Worm (Caenorhabditis elegans) whole organism, L4 larva: ENCODE data around the gene smg-7.
A peak's percentile ranks its signal among the peaks of the same experiment; 100 is the strongest.

Experiments
- F10B5.3 ChIP-seq: sonication (generic microtip); optimal IDR thresholded peaks from 2 replicates; lab custom pipeline; 2016; ENCODE audit warnings: mild to moderate bottlenecking, missing genetic modification characterization, missing compliant biosample characterization
- ZK546.5 ChIP-seq, 2 experiments: sonication (generic microtip); optimal IDR thresholded peaks; 2 replicates each; lab custom pipeline; 2017; ENCODE audit warnings: missing biosample characterization in 2 of 2, missing genetic modification characterization in 2 of 2
- ama-1 ChIP-seq: fragments of 150-350 bp; optimal IDR thresholded peaks from 2 replicates; lab custom pipeline; 2014; ENCODE audit warnings: inconsistent platforms, mixed read lengths
- ceh-20 ChIP-seq: fragments of 200-800 bp; sonication (Bioruptor generic); IDR thresholded peaks from 2 replicates; pipeline ENCODE4 v1.3.6; 2022; ENCODE audit warnings: missing genetic modification reagents, missing genetic modification characterization, missing compliant biosample characterization
- ceh-28 ChIP-seq: fragments of 150-350 bp; optimal IDR thresholded peaks from 2 replicates; lab custom pipeline; 2014; ENCODE audit warnings: missing biosample characterization, missing genetic modification reagents, missing genetic modification characterization
- hlh-30 ChIP-seq: sonication (generic microtip); optimal IDR thresholded peaks from 2 replicates; lab custom pipeline; 2017; ENCODE audit warnings: antibody characterized with exemption, mild to moderate bottlenecking, missing genetic modification characterization, missing compliant biosample characterization; ENCODE audit not compliant: insufficient read depth
- lin-15B ChIP-seq: fragments of 150-350 bp; sonication (generic microtip); optimal IDR thresholded peaks from 3 replicates; lab custom pipeline; 2014; ENCODE audit warnings: missing biosample characterization, missing genetic modification characterization
- lir-3 ChIP-seq: sonication (generic microtip); optimal IDR thresholded peaks from 2 replicates; lab custom pipeline; 2016; ENCODE audit warnings: mild to moderate bottlenecking, missing genetic modification characterization, missing compliant biosample characterization
- nhr-237 ChIP-seq: sonication (generic microtip); optimal IDR thresholded peaks from 2 replicates; lab custom pipeline; 2017; ENCODE audit warnings: missing biosample characterization, missing genetic modification characterization
- nhr-25 ChIP-seq: sonication (generic microtip); optimal IDR thresholded peaks from 2 replicates; lab custom pipeline; 2017; ENCODE audit warnings: missing genetic modification characterization, mild to moderate bottlenecking, missing compliant biosample characterization, antibody characterized with exemption, moderate library complexity, borderline replicate concordance; ENCODE audit not compliant: insufficient read depth
- tag-97 ChIP-seq: fragments of 200-800 bp; sonication (Bioruptor generic); IDR thresholded peaks from 2 replicates; pipeline ENCODE4 v1.3.6; 2022; ENCODE audit warnings: missing genetic modification characterization, missing compliant biosample characterization
- zag-1 ChIP-seq: fragments of 150-350 bp; optimal IDR thresholded peaks from 2 replicates; lab custom pipeline; 2014; ENCODE audit warnings: missing biosample characterization, missing genetic modification characterization

DNA sequence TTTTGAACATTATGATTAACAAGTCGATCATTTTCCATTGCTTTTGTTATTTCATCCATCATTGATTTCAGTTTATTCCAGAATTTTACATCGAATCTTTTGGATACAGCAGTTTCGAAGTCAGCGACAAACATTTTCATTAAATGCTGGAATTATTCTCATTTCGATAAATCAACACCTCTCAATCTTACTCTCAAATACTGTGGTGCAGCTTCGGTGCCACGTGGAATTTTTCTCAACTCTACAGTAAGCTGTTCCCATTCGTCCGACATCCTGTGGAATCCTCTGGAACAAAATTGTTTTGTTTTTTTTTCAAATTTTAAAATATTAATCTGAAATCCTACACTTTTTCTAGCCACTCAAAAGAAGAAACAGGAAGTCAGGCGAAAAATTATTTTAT, at the start of gene smg-7:
- TF ChIP-seq hlh-30 (tag; lab: Kevin White, UChicago) (no peak), zag-1 (tag; lab: Kevin White, UChicago) (no peak), ceh-28 (tag; lab: Kevin White, UChicago) (no peak), ama-1 (lab: Kevin White, UChicago) (peak; percentile 60), nhr-237 (tag; lab: Kevin White, UChicago) (no peak), ZK546.5 (tag; optimal IDR thresholded peaks at IDR 0.05; lab: Kevin White, UChicago) (no peak), ceh-20 (GFP tag; lab: Robert Waterston, UW) (no peak), tag-97 (no peak), lir-3 (tag; lab: Kevin White, UChicago) (no peak), F10B5.3 (no peak), nhr-25 (no peak), lin-15B (no peak)
